Worm (Caenorhabditis elegans) whole organism, early embryonic: ENCODE results near the gene F35C8.5.

Experiments used
- B0310.2 ChIP-seq: sonication (generic microtip); optimal IDR thresholded peaks from 2 replicates; lab custom pipeline; 2016; ENCODE audit warnings: mild to moderate bottlenecking, missing genetic modification characterization, missing compliant biosample characterization
- F13C5.2 ChIP-seq: sonication (generic microtip); optimal IDR thresholded peaks from 2 replicates; lab custom pipeline; 2017; ENCODE audit warnings: mild to moderate bottlenecking, missing genetic modification characterization, inconsistent platforms, missing compliant biosample characterization
- aly-1 ChIP-seq: sonication (generic microtip); optimal IDR thresholded peaks from 2 replicates; lab custom pipeline; 2016; ENCODE audit warnings: missing genetic modification characterization, missing compliant biosample characterization
- ama-1 ChIP-seq: fragments of 150-350 bp; optimal IDR thresholded peaks from 2 replicates; lab custom pipeline; 2014
- ceh-13 ChIP-seq: fragments of 200-800 bp; sonication (Bioruptor generic); optimal IDR thresholded peaks from 2 replicates; lab custom pipeline; 2018; ENCODE audit warnings: mild to moderate bottlenecking, missing genetic modification characterization, missing compliant biosample characterization
- ceh-36 ChIP-seq: sonication (generic microtip); optimal IDR thresholded peaks from 2 replicates; lab custom pipeline; 2016; ENCODE audit warnings: missing genetic modification characterization, inconsistent platforms, missing compliant biosample characterization
- ets-7 ChIP-seq: sonication (generic microtip); optimal IDR thresholded peaks from 2 replicates; lab custom pipeline; 2016; ENCODE audit warnings: missing genotype, missing genetic modification characterization, missing compliant biosample characterization
- flt-1 ChIP-seq: fragments of 200-800 bp; sonication (Bioruptor generic); IDR thresholded peaks from 2 replicates; pipeline ENCODE4 v1.3.6; 2022; ENCODE audit warnings: missing genetic modification characterization, missing compliant biosample characterization
- hmbx-1 ChIP-seq: sonication (generic microtip); optimal IDR thresholded peaks from 2 replicates; lab custom pipeline; 2016; ENCODE audit warnings: mild to moderate bottlenecking, missing genetic modification characterization, missing compliant biosample characterization
- hmg-4 ChIP-seq: fragments of 200-800 bp; sonication (Bioruptor generic); optimal IDR thresholded peaks from 2 replicates; lab custom pipeline; 2018; ENCODE audit warnings: mild to moderate bottlenecking, missing genetic modification characterization, missing compliant biosample characterization
- hnd-1 ChIP-seq: sonication (generic microtip); optimal IDR thresholded peaks from 2 replicates; lab custom pipeline; 2016; ENCODE audit warnings: missing genetic modification characterization, missing compliant biosample characterization
- pes-1 ChIP-seq: fragments of 200-800 bp; sonication (Bioruptor generic); IDR thresholded peaks from 2 replicates; pipeline ENCODE4 v1.3.6; 2022; ENCODE audit warnings: missing genetic modification reagents, missing genetic modification characterization, missing compliant biosample characterization
- scrt-1 ChIP-seq: fragments of 200-800 bp; sonication (Bioruptor generic); IDR thresholded peaks from 2 replicates; pipeline ENCODE4 v1.3.6; 2022; ENCODE audit warnings: missing genetic modification characterization, missing compliant biosample characterization
- sea-1 ChIP-seq: fragments of 200-800 bp; sonication (Bioruptor generic); conservative IDR thresholded peaks from 2 replicates; pipeline ENCODE4 v1.3.6; 2022; ENCODE audit warnings: missing genetic modification characterization, missing compliant biosample characterization
- tbx-11 ChIP-seq: fragments of 200-800 bp; sonication (Bioruptor generic); IDR thresholded peaks from 2 replicates; pipeline ENCODE4 v1.3.6; 2022; ENCODE audit warnings: missing genetic modification characterization, missing compliant biosample characterization
- tbx-37 ChIP-seq: fragments of 200-800 bp; sonication (Bioruptor generic); conservative IDR thresholded peaks from 2 replicates; pipeline ENCODE4 v1.3.6; 2022; ENCODE audit warnings: missing genetic modification reagents, missing genetic modification characterization, missing compliant biosample characterization
- tra-4 ChIP-seq: sonication (generic microtip); optimal IDR thresholded peaks from 2 replicates; lab custom pipeline; 2017; ENCODE audit warnings: missing genetic modification characterization, missing compliant biosample characterization

F35C8.5 gene

DNA sequence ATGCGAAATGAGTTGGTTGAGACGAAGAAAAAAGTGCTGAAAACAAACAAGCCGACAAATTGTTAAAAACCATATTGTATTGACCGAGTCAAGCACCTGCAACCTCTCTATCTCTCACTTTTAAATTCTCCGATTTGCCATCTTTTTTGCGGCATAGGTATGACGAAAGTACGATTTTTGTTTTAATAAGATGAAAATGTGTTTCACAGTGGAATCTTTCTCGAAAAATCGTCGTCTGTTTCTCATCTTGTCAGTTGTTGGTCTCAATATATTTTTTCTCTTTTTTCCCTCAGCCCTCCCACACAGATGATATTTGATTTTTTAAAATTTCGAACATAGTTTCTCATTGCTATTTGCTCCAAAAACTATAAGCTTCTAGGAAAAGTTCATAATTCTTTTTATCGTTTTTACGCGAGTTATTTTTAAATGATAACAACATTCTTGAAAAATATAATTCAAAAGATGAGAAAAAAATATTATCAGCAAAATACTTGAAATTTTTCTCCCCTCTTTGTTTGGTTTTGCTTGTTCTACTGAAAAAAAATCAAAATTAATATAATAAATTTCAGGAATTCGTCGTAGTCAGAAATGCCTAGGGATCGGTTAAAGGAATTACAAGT, 17.0 kb upstream of the F35C8.5 start, which contains the start of gene syx-3:
syx-3 (plus strand) TSS at position 570 of the 620 bp plus-strand sequence.
- no peak for TF ChIP-seq tbx-37

DNA sequence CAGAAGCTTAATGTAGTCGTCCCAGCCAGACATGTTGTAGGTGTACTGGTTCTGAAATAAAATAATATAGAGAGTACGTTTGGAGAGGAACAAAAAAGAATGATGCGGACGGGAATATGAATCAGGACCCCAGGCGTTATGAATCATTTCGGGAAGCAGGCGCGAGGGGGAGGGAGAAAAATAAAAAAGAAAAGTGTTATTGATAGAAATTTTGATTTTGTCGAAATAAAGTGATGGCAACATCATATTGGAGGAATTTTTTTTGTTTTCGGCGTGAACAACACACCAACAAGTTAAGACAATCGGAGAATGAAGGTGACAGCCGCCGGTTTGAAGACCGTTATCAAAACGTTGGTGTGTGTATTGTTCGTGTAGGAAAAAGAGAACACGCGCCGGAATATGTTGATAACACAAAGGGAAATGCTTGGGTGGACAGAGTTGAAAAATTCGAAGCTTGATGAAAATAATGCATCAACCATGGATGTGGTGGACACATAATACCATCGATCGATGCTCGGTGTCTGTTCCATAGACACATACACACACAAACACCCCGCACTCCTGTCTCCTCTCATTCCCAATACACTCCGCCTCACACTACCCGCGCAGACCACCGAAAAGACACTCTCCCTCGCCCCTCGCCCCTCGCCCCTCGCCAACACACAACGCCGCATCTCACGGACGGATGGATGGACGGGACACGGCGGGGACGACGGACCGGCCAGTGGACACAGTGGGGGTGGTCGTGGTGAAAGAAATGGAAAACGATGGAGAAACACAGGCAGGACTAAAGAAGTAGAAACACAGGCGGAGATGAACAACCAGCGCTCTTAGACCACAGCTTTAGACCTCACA, 11.4 kb upstream of the F35C8.5 start, which contains the start of gene pfn-2:
pfn-2 (minus strand) TSS at position 51 of the 855 bp plus-strand sequence.
- TF ChIP-seq tbx-37: peak; percentile 52
- peak; percentile 40 for TF ChIP-seq F13C5.2
- 0 out of 2 replicates have a peak, but pooled peaks have one; percentile 17 for TF ChIP-seq flt-1
- TF ChIP-seq sea-1 (GFP tag; lab: Robert Waterston, UW): no peak
- TF ChIP-seq ceh-13: peak; percentile 6
- no peak for TF ChIP-seq pes-1 (GFP tag; lab: Robert Waterston, UW)
- TF ChIP-seq aly-1 (tag; lab: Kevin White, UChicago): peak; percentile 15
- 0 out of 2 replicates have a peak, but pooled peaks have one; percentile 9 for TF ChIP-seq tbx-11 (GFP tag; lab: Robert Waterston, UW)
- peak; percentile 89 for TF ChIP-seq hmg-4 (GFP tag; lab: Kevin White, UChicago)
- no peak for TF ChIP-seq ama-1 (lab: Kevin White, UChicago)

DNA sequence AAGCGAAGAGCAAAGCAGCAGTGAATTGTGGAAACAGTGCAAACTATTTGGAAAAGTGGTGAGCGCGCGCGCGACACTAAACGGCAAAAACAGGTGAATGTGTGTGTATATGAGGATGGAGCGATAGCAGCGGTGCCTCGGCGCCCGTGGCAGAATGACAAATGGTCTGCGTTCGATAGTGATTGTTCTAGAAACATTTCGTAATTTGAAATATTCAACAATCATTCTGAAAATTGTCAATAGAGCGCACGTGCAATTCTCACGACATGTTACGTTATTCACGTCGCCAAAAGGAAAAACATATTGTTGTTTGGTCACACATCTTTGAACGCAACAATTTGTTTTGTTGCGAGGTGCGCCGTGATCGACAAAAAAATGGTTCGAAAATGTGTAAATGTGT, 10.4 kb upstream of the F35C8.5 start:
- no peak for TF ChIP-seq tbx-37
- TF ChIP-seq hnd-1 (tag; lab: Kevin White, UChicago): no peak
- TF ChIP-seq B0310.2 (tag; lab: Kevin White, UChicago): no peak
- TF ChIP-seq pes-1 (GFP tag; lab: Robert Waterston, UW): no peak
- TF ChIP-seq F13C5.2: no peak
- TF ChIP-seq ets-7 (tag; lab: Kevin White, UChicago): no peak
- TF ChIP-seq ceh-13: no peak
- TF ChIP-seq ceh-36 (tag; lab: Kevin White, UChicago): no peak
- TF ChIP-seq ama-1 (lab: Kevin White, UChicago): no peak
- no peak for TF ChIP-seq tbx-11 (GFP tag; lab: Robert Waterston, UW)
- no peak for TF ChIP-seq sea-1 (GFP tag; lab: Robert Waterston, UW)
- TF ChIP-seq hmg-4 (GFP tag; lab: Kevin White, UChicago): no peak
- TF ChIP-seq scrt-1 (GFP tag; lab: Robert Waterston, UW): no peak
- no peak for TF ChIP-seq flt-1
- no peak for TF ChIP-seq aly-1 (tag; lab: Kevin White, UChicago)
- TF ChIP-seq tra-4 (tag; lab: Kevin White, UChicago): no peak
- TF ChIP-seq hmbx-1 (tag; lab: Kevin White, UChicago): no peak

DNA sequence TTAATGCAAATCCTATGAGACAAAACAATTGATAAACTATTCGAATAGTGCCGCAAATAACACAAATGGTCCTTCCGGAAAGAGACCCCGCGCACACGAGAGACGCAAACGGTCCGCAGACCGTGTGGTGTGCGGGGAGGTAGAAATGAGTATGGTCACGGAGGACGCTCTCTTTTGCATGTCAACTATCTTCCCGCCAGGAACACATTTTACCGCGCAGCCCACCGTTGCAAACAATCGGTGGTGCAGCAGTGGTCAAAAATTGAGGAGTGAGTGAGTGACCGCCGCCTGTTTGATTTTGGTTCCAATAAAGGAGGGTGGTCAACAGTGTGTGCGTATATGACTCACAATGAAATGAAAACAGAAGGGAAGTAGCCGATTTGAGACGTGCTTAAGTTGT, 4.9 kb upstream of the F35C8.5 start:
- TF ChIP-seq aly-1 (tag; lab: Kevin White, UChicago) (peak; percentile 12), flt-1 (no peak), hmg-4 (GFP tag; lab: Kevin White, UChicago) (peak; percentile 75)

- TF ChIP-seq ama-1 (lab: Kevin White, UChicago) (no peak), pes-1 (GFP tag; lab: Robert Waterston, UW) (no peak), scrt-1 (GFP tag; lab: Robert Waterston, UW) (no peak), tbx-11 (GFP tag; lab: Robert Waterston, UW) (no peak), F13C5.2 (no peak), tbx-37 (no peak), flt-1 (no peak), hmbx-1 (tag; lab: Kevin White, UChicago) (no peak), aly-1 (tag; lab: Kevin White, UChicago) (no peak), hmg-4 (GFP tag; lab: Kevin White, UChicago) (no peak), B0310.2 (tag; lab: Kevin White, UChicago) (no peak), ceh-13 (no peak)
Observed at ce11 chrX:5364222-5364621, 1.4 kb upstream of the F35C8.5 start, which contains the start of gene chtl-1. chtl-1 (minus strand) TSS chrX:5364322.

ce11 chrX:5366613-5367012, 1.0 kb downstream of the F35C8.5 start:
- TF ChIP-seq ceh-13 (no peak), sea-1 (GFP tag; lab: Robert Waterston, UW) (no peak), B0310.2 (tag; lab: Kevin White, UChicago) (no peak), hnd-1 (tag; lab: Kevin White, UChicago) (no peak), hmg-4 (GFP tag; lab: Kevin White, UChicago) (no peak), ets-7 (tag; lab: Kevin White, UChicago) (no peak), F13C5.2 (no peak), ama-1 (lab: Kevin White, UChicago) (no peak), hmbx-1 (tag; lab: Kevin White, UChicago) (no peak), pes-1 (GFP tag; lab: Robert Waterston, UW) (no peak), scrt-1 (GFP tag; lab: Robert Waterston, UW) (no peak), aly-1 (tag; lab: Kevin White, UChicago) (no peak), flt-1 (no peak), tbx-37 (no peak), tra-4 (tag; lab: Kevin White, UChicago) (no peak), tbx-11 (GFP tag; lab: Robert Waterston, UW) (no peak), ceh-36 (tag; lab: Kevin White, UChicago) (no peak)

- TF ChIP-seq ets-7 (tag; lab: Kevin White, UChicago): no peak
- TF ChIP-seq pes-1 (GFP tag; lab: Robert Waterston, UW): no peak
- no peak for TF ChIP-seq scrt-1 (GFP tag; lab: Robert Waterston, UW)
- TF ChIP-seq flt-1: no peak
- no peak for TF ChIP-seq tbx-11 (GFP tag; lab: Robert Waterston, UW)
- TF ChIP-seq F13C5.2: no peak
- TF ChIP-seq hmbx-1 (tag; lab: Kevin White, UChicago): no peak
- TF ChIP-seq hmg-4 (GFP tag; lab: Kevin White, UChicago): no peak
- TF ChIP-seq ceh-36 (tag; lab: Kevin White, UChicago): no peak
- no peak for TF ChIP-seq tra-4 (tag; lab: Kevin White, UChicago)
- TF ChIP-seq sea-1 (GFP tag; lab: Robert Waterston, UW): no peak
- no peak for TF ChIP-seq B0310.2 (tag; lab: Kevin White, UChicago)
- no peak for TF ChIP-seq hnd-1 (tag; lab: Kevin White, UChicago)
- no peak for TF ChIP-seq ceh-13
- TF ChIP-seq aly-1 (tag; lab: Kevin White, UChicago): no peak
- no peak for TF ChIP-seq ama-1 (lab: Kevin White, UChicago)
- TF ChIP-seq tbx-37: no peak
Observed at ce11 chrX:5368220-5368619, 2.6 kb downstream of the F35C8.5 start, which contains the start of gene jkk-1. jkk-1 (plus strand) TSS chrX:5368468.
